Fruit fly (Drosophila melanogaster) whole organism, pupa: Measurements from ENCODE around the gene CG3708.

Experiments
- CG10348 ChIP-seq: fragments of 200-800 bp; sonication (Bioruptor generic); IDR thresholded peaks from 2 replicates; pipeline ENCODE4 v1.3.6; 2022; ENCODE audit warnings: missing biosample characterization, missing genetic modification characterization
- CG12605 ChIP-seq: fragments of 200-800 bp; sonication (Bioruptor generic); IDR thresholded peaks from 2 replicates; pipeline ENCODE4 v1.3.6; 2022; ENCODE audit warnings: missing biosample characterization, missing genetic modification characterization
- CG13204 ChIP-seq: fragments of 200-800 bp; sonication (Bioruptor generic); optimal IDR thresholded peaks from 2 replicates; lab custom pipeline; 2018; ENCODE audit warnings: missing biosample characterization, mild to moderate bottlenecking, missing genetic modification characterization, moderate library complexity
- CG15710 ChIP-seq: fragments of 200-800 bp; sonication (Bioruptor generic); optimal IDR thresholded peaks from 2 replicates; lab custom pipeline; 2018; ENCODE audit warnings: missing biosample characterization, mild to moderate bottlenecking, missing genetic modification characterization, moderate library complexity
- CG17806 ChIP-seq: fragments of 200-800 bp; sonication (Bioruptor generic); optimal IDR thresholded peaks from 2 replicates; lab custom pipeline; 2018; ENCODE audit warnings: missing biosample characterization, mild to moderate bottlenecking, missing genetic modification characterization, moderate library complexity
- CG32121 ChIP-seq: fragments of 200-800 bp; sonication (Bioruptor generic); IDR thresholded peaks from 2 replicates; pipeline ENCODE4 v1.3.6; 2022; ENCODE audit warnings: missing biosample characterization, missing genetic modification characterization
- CG4496 ChIP-seq: fragments of 200-800 bp; sonication (Bioruptor generic); IDR thresholded peaks from 3 replicates; pipeline ENCODE4 v1.3.6; 2022; ENCODE audit warnings: missing biosample characterization, missing genetic modification characterization
- CG8159 ChIP-seq: fragments of 200-800 bp; sonication (Bioruptor generic); optimal IDR thresholded peaks from 3 replicates; lab custom pipeline; 2018; ENCODE audit warnings: missing biosample characterization, mild to moderate bottlenecking, missing genetic modification characterization, moderate library complexity
- D1 ChIP-seq: fragments of 200-800 bp; sonication (Bioruptor generic); optimal IDR thresholded peaks from 2 replicates; lab custom pipeline; 2018; ENCODE audit warnings: missing biosample characterization, mild to moderate bottlenecking, missing genetic modification characterization, moderate library complexity
- EcR ChIP-seq: fragments of 200-800 bp; sonication (Bioruptor generic); optimal IDR thresholded peaks from 3 replicates; lab custom pipeline; 2019; ENCODE audit warnings: missing biosample characterization, missing genetic modification characterization, mild to moderate bottlenecking, moderate library complexity, missing genetic modification reagents
- Ets98B ChIP-seq: fragments of 200-800 bp; sonication (Bioruptor generic); IDR thresholded peaks from 2 replicates; pipeline ENCODE4 v1.3.6; 2022; ENCODE audit warnings: missing biosample characterization, missing genetic modification characterization
- Snoo ChIP-seq: fragments of 200-800 bp; sonication (Bioruptor generic); optimal IDR thresholded peaks from 3 replicates; lab custom pipeline; 2017; ENCODE audit warnings: missing biosample characterization, mild to moderate bottlenecking, missing genetic modification characterization, inconsistent platforms
- fd96Ca ChIP-seq: fragments of 200-800 bp; sonication (Bioruptor generic); IDR thresholded peaks from 3 replicates; pipeline ENCODE4 v1.3.6; 2022; ENCODE audit warnings: missing biosample characterization, missing genetic modification characterization
- gl ChIP-seq: fragments of 200-800 bp; sonication (Bioruptor generic); optimal IDR thresholded peaks from 2 replicates; lab custom pipeline; 2018; ENCODE audit warnings: missing biosample characterization, mild to moderate bottlenecking, missing genetic modification characterization

- TF ChIP-seq CG15710 (no peak), gl (no peak), Snoo (no peak), EcR (GFP tag; lab: Kevin White, UChicago) (no peak), D1 (tag; lab: Kevin White, UChicago) (no peak), Ets98B (no peak), CG8159 (tag; lab: Kevin White, UChicago) (no peak), CG4496 (GFP tag; lab: Robert Waterston, UW) (no peak), fd96Ca (GFP tag; lab: Robert Waterston, UW) (no peak), CG12605 (GFP tag; lab: Robert Waterston, UW) (no peak), CG17806 (tag; lab: Kevin White, UChicago) (no peak), CG13204 (no peak), CG32121 (GFP tag; lab: Robert Waterston, UW) (no peak), CG10348 (GFP tag; lab: Robert Waterston, UW) (no peak)
Observed at dm6 chrX:933997-934396, 4.1 kb upstream of the CG3708 start.
